Worm (Caenorhabditis elegans): ENCODE measurements around the gene ugt-36.

ce11 chrV:7120168-7120567, 46.6 kb upstream of the ugt-36 start, which contains the start of gene srx-34:
- TF ChIP-seq aly-2 (tag; optimal IDR thresholded peaks at IDR 0.05) (no peak), pax-3 (tag; optimal IDR thresholded peaks at IDR 0.05) (no peak), ztf-11 (tag; optimal IDR thresholded peaks at IDR 0.05) (no peak), ceh-90 (tag; optimal IDR thresholded peaks at IDR 0.05) (no peak), lin-13 (GFP tag; optimal IDR thresholded peaks at IDR 0.05) (no peak), nhr-12 (tag; optimal IDR thresholded peaks at IDR 0.05) (no peak), unc-86 (tag; optimal IDR thresholded peaks at IDR 0.05) (no peak), unc-30 (tag; optimal IDR thresholded peaks at IDR 0.05) (no peak)
